Worm (Caenorhabditis elegans) whole organism, mixed stage, embryonic: ENCODE measurements around the gene ZC455.1.

Experiments
- M03D4.4 ChIP-seq: sonication (generic microtip); optimal IDR thresholded peaks from 2 replicates; lab custom pipeline; 2017; ENCODE audit warnings: mild to moderate bottlenecking, missing genetic modification characterization, missing compliant biosample characterization
- bed-3 ChIP-seq: fragments of 200-800 bp; sonication (Bioruptor generic); optimal IDR thresholded peaks from 3 replicates; lab custom pipeline; 2018; ENCODE audit warnings: mild to moderate bottlenecking, missing genetic modification characterization, moderate library complexity, missing compliant biosample characterization
- blmp-1 ChIP-seq: fragments of 150-350 bp; optimal IDR thresholded peaks from 2 replicates; lab custom pipeline; 2014; ENCODE audit warnings: missing biosample characterization, missing genetic modification characterization
- ceh-39 ChIP-seq: fragments of 150-350 bp; optimal IDR thresholded peaks from 2 replicates; lab custom pipeline; 2014; ENCODE audit warnings: missing biosample characterization, missing genetic modification characterization
- ceh-43 ChIP-seq: fragments of 200-800 bp; sonication (Bioruptor generic); optimal IDR thresholded peaks from 2 replicates; lab custom pipeline; 2018; ENCODE audit warnings: mild to moderate bottlenecking, missing genetic modification characterization, moderate library complexity, missing compliant biosample characterization
- ceh-83 ChIP-seq: fragments of 200-800 bp; sonication (Bioruptor generic); optimal IDR thresholded peaks from 2 replicates; lab custom pipeline; 2018; ENCODE audit warnings: mild to moderate bottlenecking, missing genetic modification characterization, missing compliant biosample characterization
- ces-1 ChIP-seq: fragments of 150-350 bp; optimal IDR thresholded peaks from 2 replicates; lab custom pipeline; 2014; ENCODE audit warnings: missing biosample characterization, missing genetic modification reagents, missing genetic modification characterization
- cnd-1 ChIP-seq: fragments of 200-800 bp; sonication (Bioruptor generic); optimal IDR thresholded peaks from 2 replicates; lab custom pipeline; 2018; ENCODE audit warnings: mild to moderate bottlenecking, missing genetic modification characterization, missing compliant biosample characterization
- drap-1 ChIP-seq: fragments of 200-800 bp; sonication (Bioruptor generic); optimal IDR thresholded peaks from 3 replicates; lab custom pipeline; 2018; ENCODE audit warnings: mild to moderate bottlenecking, missing genetic modification characterization, missing compliant biosample characterization
- elt-1 ChIP-seq: sonication (generic microtip); optimal IDR thresholded peaks from 2 replicates; lab custom pipeline; 2017; ENCODE audit warnings: missing genetic modification characterization, mild to moderate bottlenecking, missing compliant biosample characterization, antibody characterized with exemption, moderate library complexity, borderline replicate concordance; ENCODE audit not compliant: insufficient read depth
- elt-3 ChIP-seq: fragments of 150-350 bp; optimal IDR thresholded peaks from 2 replicates; lab custom pipeline; 2014; ENCODE audit warnings: missing biosample characterization, missing genetic modification characterization
- flh-1 ChIP-seq: fragments of 200-800 bp; sonication (Bioruptor generic); optimal IDR thresholded peaks from 2 replicates; lab custom pipeline; 2018; ENCODE audit warnings: mild to moderate bottlenecking, missing genetic modification characterization, moderate library complexity, missing compliant biosample characterization
- ham-2 ChIP-seq: fragments of 200-800 bp; sonication (Bioruptor generic); optimal IDR thresholded peaks from 2 replicates; lab custom pipeline; 2018; ENCODE audit warnings: mild to moderate bottlenecking, missing genetic modification characterization, missing compliant biosample characterization
- hlh-1 ChIP-seq: fragments of 150-350 bp; optimal IDR thresholded peaks from 2 replicates; lab custom pipeline; 2014; ENCODE audit warnings: missing biosample characterization, missing genetic modification reagents, missing genetic modification characterization
- lsy-2 ChIP-seq: fragments of 150-350 bp; optimal IDR thresholded peaks from 2 replicates; lab custom pipeline; 2014; ENCODE audit warnings: missing biosample characterization, missing genetic modification characterization
- mab-5 ChIP-seq: fragments of 150-350 bp; optimal IDR thresholded peaks from 2 replicates; lab custom pipeline; 2014; ENCODE audit warnings: missing biosample characterization, missing genetic modification characterization
- mep-1 ChIP-seq: fragments of 150-350 bp; optimal IDR thresholded peaks from 2 replicates; lab custom pipeline; 2017; ENCODE audit warnings: missing biosample characterization, missing genetic modification reagents, missing genetic modification characterization, inconsistent platforms
- mls-2 ChIP-seq: sonication (generic microtip); optimal IDR thresholded peaks from 2 replicates; lab custom pipeline; 2016; ENCODE audit warnings: mild to moderate bottlenecking, missing genetic modification characterization, moderate library complexity, missing compliant biosample characterization
- nhr-12 ChIP-seq: fragments of 150-350 bp; optimal IDR thresholded peaks from 2 replicates; lab custom pipeline; 2014; ENCODE audit warnings: missing biosample characterization, missing genetic modification characterization
- nhr-2 ChIP-seq: fragments of 150-350 bp; optimal IDR thresholded peaks from 2 replicates; lab custom pipeline; 2014; ENCODE audit warnings: missing biosample characterization, missing genetic modification characterization
- nhr-237 ChIP-seq: fragments of 150-350 bp; optimal IDR thresholded peaks from 2 replicates; lab custom pipeline; 2014; ENCODE audit warnings: missing biosample characterization, missing genetic modification characterization
- nhr-28 ChIP-seq: fragments of 150-350 bp; optimal IDR thresholded peaks from 2 replicates; lab custom pipeline; 2014; ENCODE audit warnings: missing biosample characterization, missing genetic modification characterization
- nhr-76 ChIP-seq: sonication (generic microtip); optimal IDR thresholded peaks from 2 replicates; lab custom pipeline; 2017; ENCODE audit warnings: missing biosample characterization, missing genetic modification characterization
- pha-4 ChIP-seq: fragments of 150-350 bp; optimal IDR thresholded peaks from 2 replicates; lab custom pipeline; 2018; ENCODE audit warnings: missing biosample characterization, missing genetic modification reagents, missing genetic modification characterization
- sem-2 ChIP-seq: fragments of 200-800 bp; sonication (Bioruptor generic); optimal IDR thresholded peaks from 2 replicates; lab custom pipeline; 2018; ENCODE audit warnings: mild to moderate bottlenecking, missing genetic modification characterization, missing compliant biosample characterization
- snpc-4 ChIP-seq: fragments of 150-350 bp; optimal IDR thresholded peaks from 2 replicates; lab custom pipeline; 2014; ENCODE audit warnings: missing biosample characterization, missing genetic modification characterization
- tbx-8 ChIP-seq: fragments of 200-800 bp; sonication (Bioruptor generic); optimal IDR thresholded peaks from 2 replicates; lab custom pipeline; 2018; ENCODE audit warnings: mild to moderate bottlenecking, missing genetic modification characterization, moderate library complexity, missing compliant biosample characterization
- unc-120 ChIP-seq: sonication (generic microtip); optimal IDR thresholded peaks from 2 replicates; lab custom pipeline; 2017; ENCODE audit warnings: missing genetic modification characterization, missing compliant biosample characterization; ENCODE audit not compliant: poor library complexity, severe bottlenecking
- unc-39 ChIP-seq: fragments of 150-350 bp; optimal IDR thresholded peaks from 2 replicates; lab custom pipeline; 2014; ENCODE audit warnings: missing biosample characterization, missing genetic modification characterization
- unc-62 ChIP-seq: fragments of 150-350 bp; optimal IDR thresholded peaks from 2 replicates; lab custom pipeline; 2014; ENCODE audit warnings: missing biosample characterization, missing genetic modification reagents, missing genetic modification characterization
- ztf-11 ChIP-seq: fragments of 150-350 bp; optimal IDR thresholded peaks from 2 replicates; lab custom pipeline; 2014; ENCODE audit warnings: missing biosample characterization, missing genetic modification characterization

ZC455.1 gene

DNA sequence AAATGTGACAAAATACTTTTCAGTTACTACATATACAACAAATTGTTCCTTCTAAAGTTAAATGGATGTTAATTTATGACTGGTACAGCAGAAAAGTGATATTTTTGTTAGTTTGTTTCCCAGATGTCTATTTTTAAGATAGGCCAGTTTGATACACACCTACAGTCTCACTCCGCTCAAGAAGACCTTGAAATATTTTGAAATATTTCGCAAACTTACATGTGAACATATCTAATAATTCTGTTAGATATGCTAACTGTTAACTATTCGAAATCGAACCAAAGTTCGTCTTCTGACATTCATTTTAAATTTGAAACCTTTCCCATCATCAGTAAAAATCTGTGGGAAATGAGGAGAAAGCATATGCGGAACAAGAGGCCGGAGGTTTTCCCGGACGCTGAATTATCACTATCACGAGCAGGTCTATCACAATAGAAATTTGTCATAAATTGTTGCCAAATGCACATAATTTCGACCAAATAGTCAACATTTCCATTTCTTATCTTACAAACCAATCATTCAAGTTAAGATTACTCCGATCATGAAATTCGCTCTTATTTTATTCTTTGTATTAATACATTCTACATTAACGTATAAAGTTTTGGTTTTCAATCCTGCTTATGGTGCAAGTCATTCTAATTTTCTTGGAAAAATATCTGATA is 46.6 kb downstream of the ZC455.1 start, which contains the start of the genes ZC443.4 and ugt-18:
Gene ZC443.4, minus strand, starts transcription at position 95 of the 662 bp plus-strand sequence.
Gene ugt-18, plus strand, starts transcription at position 469 of the 662 bp plus-strand sequence.
- no peak for TF ChIP-seq cnd-1 (tag; lab: Kevin White, UChicago)
- no peak for TF ChIP-seq nhr-76 (tag; lab: Kevin White, UChicago)
- TF ChIP-seq nhr-12 (tag; lab: Kevin White, UChicago) = no peak
- TF ChIP-seq unc-62 (GFP tag; lab: Kevin White, UChicago) = no peak
- no peak for TF ChIP-seq elt-3
- TF ChIP-seq nhr-2 (tag; lab: Kevin White, UChicago) = no peak
- no peak for TF ChIP-seq unc-120
- no peak for TF ChIP-seq hlh-1 (tag; lab: Kevin White, UChicago)
- TF ChIP-seq nhr-28 (tag; lab: Kevin White, UChicago) = no peak
- TF ChIP-seq bed-3 (GFP tag; lab: Kevin White, UChicago) = no peak
- no peak for TF ChIP-seq ceh-43 (GFP tag; lab: Kevin White, UChicago)
- TF ChIP-seq mls-2 (tag; lab: Kevin White, UChicago) = no peak
- TF ChIP-seq tbx-8 (GFP tag; lab: Kevin White, UChicago) = no peak
- no peak for TF ChIP-seq pha-4 (tag; lab: Kevin White, UChicago)
- no peak for TF ChIP-seq ham-2
- TF ChIP-seq, all 35 proteins: peak for 0

DNA sequence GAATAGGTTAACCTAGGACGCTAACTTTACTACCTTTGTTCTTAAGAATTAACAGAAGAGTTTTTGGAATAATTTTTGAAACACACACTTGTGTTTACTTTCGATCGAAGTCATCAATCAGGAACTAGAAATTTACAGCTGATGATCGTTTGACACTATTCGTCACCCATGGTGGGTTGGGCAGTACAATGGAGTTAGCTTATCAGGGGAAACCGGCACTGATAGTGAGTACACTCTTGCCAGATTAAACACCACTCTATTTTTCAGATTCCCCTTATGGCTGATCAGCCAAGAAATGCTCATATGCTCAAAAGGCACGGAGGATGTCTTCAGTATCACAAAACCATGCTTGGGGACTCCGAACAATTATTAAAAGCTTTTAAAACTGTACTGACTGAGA is 48.7 kb downstream of the ZC455.1 start:
- TF ChIP-seq hlh-1 (tag; lab: Kevin White, UChicago) = no peak
- no peak for TF ChIP-seq unc-120
- no peak for TF ChIP-seq ceh-43 (GFP tag; lab: Kevin White, UChicago)
- no peak for TF ChIP-seq drap-1 (GFP tag; lab: Kevin White, UChicago)
- no peak for TF ChIP-seq ceh-39 (tag; lab: Kevin White, UChicago)
- TF ChIP-seq ces-1 (GFP tag; lab: Kevin White, UChicago) = no peak
- TF ChIP-seq nhr-12 (tag; lab: Kevin White, UChicago) = no peak
- TF ChIP-seq blmp-1 (tag; lab: Kevin White, UChicago) = no peak
- TF ChIP-seq sem-2 = no peak
- TF ChIP-seq unc-62 (GFP tag; lab: Kevin White, UChicago) = no peak
- TF ChIP-seq ztf-11 (tag; lab: Kevin White, UChicago) = no peak
- no peak for TF ChIP-seq unc-39 (tag; lab: Kevin White, UChicago)
- TF ChIP-seq cnd-1 (tag; lab: Kevin White, UChicago) = no peak
- no peak for TF ChIP-seq M03D4.4 (tag; lab: Kevin White, UChicago)
- TF ChIP-seq nhr-76 (tag; lab: Kevin White, UChicago) = no peak

DNA sequence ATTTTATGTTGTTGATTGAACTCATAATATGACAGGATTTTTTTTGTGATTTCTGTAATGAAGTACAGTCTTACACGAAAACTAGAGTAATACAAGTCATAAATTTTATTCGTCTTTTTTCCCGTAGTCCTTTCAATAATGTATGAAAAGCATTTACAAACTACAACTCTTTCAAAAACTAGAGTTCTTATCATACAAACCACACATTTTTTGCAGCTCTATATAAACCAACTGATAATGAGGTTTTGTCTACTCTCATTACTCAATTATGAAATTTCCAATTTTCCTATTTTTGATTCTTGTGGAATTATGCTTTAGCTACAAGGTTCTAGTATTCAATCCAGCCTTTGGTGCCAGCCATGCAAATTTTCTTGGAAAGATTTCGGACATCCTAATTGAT is 51.5 kb downstream of the ZC455.1 start, which contains the start of gene ugt-16:
Gene ugt-16, plus strand, starts transcription at position 248 of the 400 bp plus-strand sequence.
- TF ChIP-seq ceh-39 (tag; lab: Kevin White, UChicago) (no peak), mab-5 (tag; lab: Kevin White, UChicago) (no peak), nhr-12 (tag; lab: Kevin White, UChicago) (no peak), pha-4 (tag; lab: Kevin White, UChicago) (no peak), blmp-1 (tag; lab: Kevin White, UChicago) (no peak), ham-2 (no peak)

DNA sequence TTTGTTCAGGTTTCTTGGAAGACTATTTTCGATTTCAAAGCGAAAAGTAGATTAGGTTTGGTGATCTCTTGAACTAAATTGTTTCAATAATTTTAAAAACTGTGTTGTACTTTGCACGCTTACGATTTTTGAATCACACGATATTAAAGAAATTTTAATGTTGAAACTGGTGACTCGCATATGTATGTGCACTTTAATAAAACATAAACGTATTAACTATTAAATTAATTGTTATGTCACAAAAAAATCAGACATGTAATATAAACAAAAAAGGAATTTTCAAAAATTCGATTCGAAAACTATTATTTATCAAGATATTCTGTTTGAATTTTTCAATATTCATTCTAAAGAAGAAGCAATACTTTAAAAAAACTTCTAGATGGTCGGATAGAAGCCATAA is 53.9 kb downstream of the ZC455.1 start, which contains the start of gene ugt-15:
Gene ugt-15, plus strand, starts transcription at position 301 of the 400 bp plus-strand sequence.
- TF ChIP-seq ham-2 (no peak), mep-1 (tag; lab: Kevin White, UChicago) (no peak), unc-39 (tag; lab: Kevin White, UChicago) (no peak), pha-4 (tag; lab: Kevin White, UChicago) (no peak), elt-1 (tag; lab: Kevin White, UChicago) (no peak), ztf-11 (tag; lab: Kevin White, UChicago) (no peak), nhr-237 (tag; lab: Kevin White, UChicago) (no peak), tbx-8 (GFP tag; lab: Kevin White, UChicago) (no peak), nhr-28 (tag; lab: Kevin White, UChicago) (no peak), sem-2 (no peak), nhr-2 (tag; lab: Kevin White, UChicago) (no peak), blmp-1 (tag; lab: Kevin White, UChicago) (no peak), mab-5 (tag; lab: Kevin White, UChicago) (no peak), snpc-4 (tag; lab: Kevin White, UChicago) (no peak), lsy-2 (no peak), ceh-83 (GFP tag; lab: Kevin White, UChicago) (no peak), flh-1 (no peak), elt-3 (no peak)
